Worm (Caenorhabditis elegans) whole organism, L4 larva: ENCODE results near the gene smg-9.

Source experiments
- F10B5.3 ChIP-seq: sonication (generic microtip); optimal IDR thresholded peaks from 2 replicates; lab custom pipeline; 2016; ENCODE audit warnings: mild to moderate bottlenecking, missing genetic modification characterization, missing compliant biosample characterization
- F26F4.8 ChIP-seq: fragments of 200-800 bp; sonication (Bioruptor generic); conservative IDR thresholded peaks from 2 replicates; pipeline ENCODE4 v1.3.6; 2022; ENCODE audit warnings: missing genetic modification characterization, missing compliant biosample characterization
- F49E8.2 ChIP-seq: sonication (generic microtip); optimal IDR thresholded peaks from 2 replicates; lab custom pipeline; 2016; ENCODE audit warnings: missing compliant biosample characterization, mild to moderate bottlenecking, missing genetic modification characterization, borderline replicate concordance
- R02D3.7 ChIP-seq: fragments of 150-350 bp; sonication (generic microtip); optimal IDR thresholded peaks from 3 replicates; lab custom pipeline; 2014; ENCODE audit warnings: missing biosample characterization, missing genetic modification characterization
- ama-1 ChIP-seq: fragments of 150-350 bp; optimal IDR thresholded peaks from 2 replicates; lab custom pipeline; 2014; ENCODE audit warnings: inconsistent platforms, mixed read lengths
- arid-1 ChIP-seq: fragments of 200-800 bp; sonication (Bioruptor generic); conservative IDR thresholded peaks from 2 replicates; pipeline ENCODE4 v1.3.6; 2022; ENCODE audit warnings: missing genetic modification reagents, missing genetic modification characterization, missing compliant biosample characterization
- attf-4 ChIP-seq: sonication (generic microtip); optimal IDR thresholded peaks from 3 replicates; lab custom pipeline; 2017; ENCODE audit warnings: missing biosample characterization, missing genetic modification characterization
- ceh-20 ChIP-seq: fragments of 200-800 bp; sonication (Bioruptor generic); IDR thresholded peaks from 2 replicates; pipeline ENCODE4 v1.3.6; 2022; ENCODE audit warnings: missing genetic modification reagents, missing genetic modification characterization, missing compliant biosample characterization
- ceh-82 ChIP-seq: sonication (generic microtip); optimal IDR thresholded peaks from 2 replicates; lab custom pipeline; 2017; ENCODE audit warnings: missing biosample characterization, missing genetic modification characterization
- ctbp-1 ChIP-seq: fragments of 200-800 bp; sonication (Bioruptor generic); IDR thresholded peaks from 2 replicates; pipeline ENCODE4 v1.3.6; 2022; ENCODE audit warnings: missing genetic modification reagents, missing genetic modification characterization, missing compliant biosample characterization
- daf-16 ChIP-seq, 3 experiments: sonication (generic microtip); optimal IDR thresholded peaks; 2 replicates each; lab custom pipeline; 2016 to 2017; ENCODE audit warnings: missing genetic modification characterization in 3 of 3, missing genetic modification reagents in 3 of 3, mild to moderate bottlenecking in 2 of 3, missing compliant biosample characterization in 2 of 3, missing biosample characterization in 1 of 3, moderate library complexity in 1 of 3
- daf-8 ChIP-seq: fragments of 200-800 bp; sonication (Bioruptor generic); IDR thresholded peaks from 2 replicates; pipeline ENCODE4 v1.3.6; 2022; ENCODE audit warnings: missing genetic modification characterization, missing compliant biosample characterization
- dmd-6 ChIP-seq: fragments of 200-800 bp; sonication (Bioruptor generic); IDR thresholded peaks from 2 replicates; pipeline ENCODE4 v1.3.6; 2022; ENCODE audit warnings: missing genetic modification reagents, missing genetic modification characterization, missing compliant biosample characterization
- dmd-8 ChIP-seq: fragments of 200-800 bp; sonication (Bioruptor generic); IDR thresholded peaks from 2 replicates; pipeline ENCODE4 v1.3.6; 2022; ENCODE audit warnings: missing genetic modification characterization, missing compliant biosample characterization
- duxl-1 ChIP-seq: sonication (generic microtip); optimal IDR thresholded peaks from 2 replicates; lab custom pipeline; 2016; ENCODE audit warnings: mild to moderate bottlenecking, missing genetic modification characterization, moderate library complexity, missing compliant biosample characterization; ENCODE audit not compliant: poor library complexity
- dve-1 ChIP-seq: sonication (generic microtip); optimal IDR thresholded peaks from 2 replicates; lab custom pipeline; 2017; ENCODE audit warnings: antibody characterized with exemption, mild to moderate bottlenecking, missing genetic modification characterization, missing compliant biosample characterization; ENCODE audit not compliant: insufficient read depth
- egl-27 ChIP-seq: sonication (generic microtip); optimal IDR thresholded peaks from 3 replicates; lab custom pipeline; 2017; ENCODE audit warnings: missing biosample characterization, missing genetic modification reagents, missing genetic modification characterization
- fkh-10 ChIP-seq: fragments of 150-350 bp; optimal IDR thresholded peaks from 2 replicates; lab custom pipeline; 2014; ENCODE audit warnings: missing biosample characterization, missing genetic modification reagents, missing genetic modification characterization
- fos-1 ChIP-seq: fragments of 150-350 bp; optimal IDR thresholded peaks from 2 replicates; lab custom pipeline; 2014; ENCODE audit warnings: missing biosample characterization, missing genetic modification characterization
- gei-8 ChIP-seq: fragments of 200-800 bp; sonication (Bioruptor generic); optimal IDR thresholded peaks from 2 replicates; lab custom pipeline; 2018; ENCODE audit warnings: mild to moderate bottlenecking, missing genetic modification characterization, missing compliant biosample characterization
- hif-1 ChIP-seq, 2 experiments: sonication (generic microtip); optimal IDR thresholded peaks; 2 replicates each; lab custom pipeline; 2016 to 2017; ENCODE audit warnings: missing compliant biosample characterization in 2 of 2, missing genetic modification characterization in 2 of 2, missing genetic modification reagents in 2 of 2, missing genotype in 2 of 2, mild to moderate bottlenecking in 1 of 2
- lin-29 ChIP-seq: fragments of 200-800 bp; sonication (Bioruptor generic); IDR thresholded peaks from 2 replicates; pipeline ENCODE4 v1.3.6; 2022; ENCODE audit warnings: missing genetic modification reagents, missing genetic modification characterization, missing compliant biosample characterization
- lsy-2 ChIP-seq, 2 experiments: fragments of 150-350 bp in 1 of 2; sonication (generic microtip) in 1 of 2; optimal IDR thresholded peaks; 2 replicates each; lab custom pipeline; 2014 to 2017; ENCODE audit warnings: missing biosample characterization in 2 of 2, missing genetic modification characterization in 2 of 2
- mdl-1 ChIP-seq, 2 experiments: fragments of 150-350 bp in 1 of 2; sonication (generic microtip) in 1 of 2; optimal IDR thresholded peaks; 2 replicates each; lab custom pipeline; 2014 to 2017; ENCODE audit warnings: missing biosample characterization in 2 of 2, missing genetic modification characterization in 2 of 2
- mdt-29 ChIP-seq: fragments of 200-800 bp; sonication (Bioruptor generic); IDR thresholded peaks from 2 replicates; pipeline ENCODE4 v1.3.6; 2022; ENCODE audit warnings: missing genetic modification reagents, missing genetic modification characterization, missing compliant biosample characterization
- mes-2 ChIP-seq: sonication (generic microtip); optimal IDR thresholded peaks from 2 replicates; lab custom pipeline; 2016; ENCODE audit warnings: missing genotype, mild to moderate bottlenecking, missing genetic modification characterization, missing compliant biosample characterization; ENCODE audit not compliant: poor library complexity, severe bottlenecking
- nhr-10 ChIP-seq: fragments of 150-350 bp; optimal IDR thresholded peaks from 2 replicates; lab custom pipeline; 2014; ENCODE audit warnings: missing biosample characterization, missing genetic modification characterization
- nhr-102 ChIP-seq: sonication (generic microtip); optimal IDR thresholded peaks from 2 replicates; lab custom pipeline; 2016; ENCODE audit warnings: mild to moderate bottlenecking, missing genetic modification characterization, moderate library complexity, missing compliant biosample characterization
- nhr-25 ChIP-seq: sonication (generic microtip); optimal IDR thresholded peaks from 2 replicates; lab custom pipeline; 2017; ENCODE audit warnings: missing genetic modification characterization, mild to moderate bottlenecking, missing compliant biosample characterization, antibody characterized with exemption, moderate library complexity, borderline replicate concordance; ENCODE audit not compliant: insufficient read depth
- nhr-28 ChIP-seq: fragments of 150-350 bp; optimal IDR thresholded peaks from 2 replicates; lab custom pipeline; 2014; ENCODE audit warnings: missing biosample characterization, missing genetic modification characterization
- nhr-42 ChIP-seq: fragments of 200-800 bp; sonication (Bioruptor generic); IDR thresholded peaks from 2 replicates; pipeline ENCODE4 v1.3.6; 2022; ENCODE audit warnings: missing genetic modification characterization, missing compliant biosample characterization
- nhr-48 ChIP-seq: sonication (generic microtip); optimal IDR thresholded peaks from 2 replicates; lab custom pipeline; 2016; ENCODE audit warnings: mild to moderate bottlenecking, missing genetic modification characterization, missing compliant biosample characterization
- nhr-6 ChIP-seq: fragments of 150-350 bp; optimal IDR thresholded peaks from 2 replicates; lab custom pipeline; 2014; ENCODE audit warnings: missing biosample characterization, missing genetic modification characterization
- nhr-76 ChIP-seq: fragments of 150-350 bp; optimal IDR thresholded peaks from 2 replicates; lab custom pipeline; 2014; ENCODE audit warnings: missing biosample characterization, missing genetic modification characterization
- nhr-77 ChIP-seq: fragments of 150-350 bp; optimal IDR thresholded peaks from 2 replicates; lab custom pipeline; 2014; ENCODE audit warnings: missing biosample characterization, missing genetic modification characterization
- pha-4 ChIP-seq, 2 experiments: fragments of 150-350 bp in 1 of 2; fragments of 200-800 bp in 1 of 2; sonication (Bioruptor generic) in 1 of 2; IDR thresholded peaks in 1 of 2; optimal IDR thresholded peaks in 1 of 2; 2 replicates each; pipeline versions ENCODE4 v1.3.6 to Lab custom; 2014 to 2022; ENCODE audit warnings: missing genetic modification characterization in 2 of 2, missing genetic modification reagents in 2 of 2, missing biosample characterization in 1 of 2, missing compliant biosample characterization in 1 of 2
- rbr-2 ChIP-seq: sonication (generic microtip); optimal IDR thresholded peaks from 2 replicates; lab custom pipeline; 2016; ENCODE audit warnings: missing genotype, missing genetic modification characterization, missing compliant biosample characterization
- set-16 ChIP-seq: fragments of 200-800 bp; sonication (Bioruptor generic); IDR thresholded peaks from 2 replicates; pipeline ENCODE4 v1.3.6; 2022; ENCODE audit warnings: missing genetic modification reagents, missing genetic modification characterization, missing compliant biosample characterization
- skn-1 ChIP-seq: fragments of 150-350 bp; optimal IDR thresholded peaks from 2 replicates; lab custom pipeline; 2014; ENCODE audit warnings: missing biosample characterization, missing genetic modification characterization
- snpc-1.2 ChIP-seq: fragments of 200-800 bp; sonication (Bioruptor generic); IDR thresholded peaks from 2 replicates; pipeline ENCODE4 v1.3.6; 2022; ENCODE audit warnings: missing genetic modification reagents, missing genetic modification characterization, missing compliant biosample characterization
- snpc-4 ChIP-seq: fragments of 150-350 bp; optimal IDR thresholded peaks from 2 replicates; lab custom pipeline; 2014; ENCODE audit warnings: missing biosample characterization, missing genetic modification characterization
- spr-1 ChIP-seq: sonication (generic microtip); optimal IDR thresholded peaks from 2 replicates; lab custom pipeline; 2016; ENCODE audit warnings: mild to moderate bottlenecking, missing genetic modification characterization, missing compliant biosample characterization
- spr-3 ChIP-seq: fragments of 200-800 bp; sonication (Bioruptor generic); optimal IDR thresholded peaks from 2 replicates; lab custom pipeline; 2018; ENCODE audit warnings: mild to moderate bottlenecking, missing genetic modification characterization, missing compliant biosample characterization
- tag-97 ChIP-seq: fragments of 200-800 bp; sonication (Bioruptor generic); IDR thresholded peaks from 2 replicates; pipeline ENCODE4 v1.3.6; 2022; ENCODE audit warnings: missing genetic modification characterization, missing compliant biosample characterization
- tra-1 ChIP-seq: fragments of 200-800 bp; sonication (Bioruptor generic); IDR thresholded peaks from 2 replicates; pipeline ENCODE4 v1.3.6; 2022; ENCODE audit warnings: missing genetic modification reagents, missing genetic modification characterization, missing compliant biosample characterization
- vab-7 ChIP-seq: fragments of 200-800 bp; sonication (Bioruptor generic); IDR thresholded peaks from 2 replicates; pipeline ENCODE4 v1.3.6; 2022; ENCODE audit warnings: missing genetic modification reagents, missing genetic modification characterization, missing compliant biosample characterization
- zag-1 ChIP-seq: fragments of 150-350 bp; optimal IDR thresholded peaks from 2 replicates; lab custom pipeline; 2014; ENCODE audit warnings: missing biosample characterization, missing genetic modification characterization
- ztf-7 ChIP-seq: fragments of 150-350 bp; optimal IDR thresholded peaks from 2 replicates; lab custom pipeline; 2014; ENCODE audit warnings: missing biosample characterization, missing genetic modification characterization

Gene smg-9

DNA sequence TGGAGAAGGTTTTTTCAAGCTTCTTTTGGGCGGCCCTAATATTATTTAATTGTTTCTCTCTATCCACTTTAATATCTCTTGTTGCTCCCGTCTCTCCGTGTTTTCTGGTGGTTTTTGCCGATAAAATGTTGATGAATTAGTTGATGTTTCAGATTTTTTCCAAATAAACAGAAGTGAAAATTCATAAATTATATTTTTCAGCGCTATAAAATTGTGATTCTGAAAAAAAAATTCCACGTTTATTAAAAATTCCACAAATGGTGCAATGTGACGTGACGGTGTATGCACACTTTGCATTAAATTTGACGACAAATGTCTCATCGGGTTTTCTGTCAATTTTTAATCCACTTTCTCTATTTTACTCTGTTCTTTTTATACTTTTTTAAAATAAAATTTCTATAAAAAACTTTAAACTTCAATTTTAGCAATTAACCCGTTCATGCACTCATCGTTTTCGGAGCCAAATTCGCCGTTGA lies 45.4 kb upstream of the smg-9 start, which contains the start of gene tbc-20 (continued):
- peak; percentile 9 for TF ChIP-seq nhr-102
- TF ChIP-seq F49E8.2 (tag; lab: Kevin White, UChicago), result peak; percentile 39
- TF ChIP-seq snpc-1.2, result no peak
- TF ChIP-seq nhr-76 (tag; lab: Kevin White, UChicago), result peak; percentile 23
- no peak for TF ChIP-seq nhr-42 (GFP tag; lab: Robert Waterston, UW)
- no peak for TF ChIP-seq nhr-10 (tag; lab: Kevin White, UChicago)
- no peak for TF ChIP-seq snpc-4 (tag; lab: Kevin White, UChicago)
- no peak for TF ChIP-seq spr-3 (GFP tag; lab: Kevin White, UChicago)
- TF ChIP-seq mes-2, result peak; percentile 64
- no peak for TF ChIP-seq nhr-28 (tag; lab: Kevin White, UChicago)
- TF ChIP-seq lsy-2 (tag; optimal IDR thresholded peaks at IDR 0.05; lab: Kevin White, UChicago), result peak in 1 of 2 experiments; percentile 71
- no peak for TF ChIP-seq daf-8
- no peak for TF ChIP-seq dve-1 (tag; lab: Kevin White, UChicago)
- TF ChIP-seq nhr-6, result no peak
- TF ChIP-seq duxl-1 (tag; lab: Kevin White, UChicago), result no peak
- TF ChIP-seq nhr-77, result no peak
- no peak for TF ChIP-seq lin-29 (GFP tag; lab: Robert Waterston, UW)
- TF ChIP-seq fkh-10 (GFP tag; lab: Kevin White, UChicago), result no peak
- TF ChIP-seq spr-1 (tag; lab: Kevin White, UChicago), result no peak
- TF ChIP-seq rbr-2, result no peak
- TF ChIP-seq arid-1 (GFP tag; lab: Robert Waterston, UW), result no peak
- no peak for TF ChIP-seq nhr-25 (tag; lab: Kevin White, UChicago)
- no peak for TF ChIP-seq set-16
- no peak for TF ChIP-seq ceh-82
- TF ChIP-seq hif-1 (tag; optimal IDR thresholded peaks at IDR 0.05; lab: Kevin White, UChicago), result no peak

DNA sequence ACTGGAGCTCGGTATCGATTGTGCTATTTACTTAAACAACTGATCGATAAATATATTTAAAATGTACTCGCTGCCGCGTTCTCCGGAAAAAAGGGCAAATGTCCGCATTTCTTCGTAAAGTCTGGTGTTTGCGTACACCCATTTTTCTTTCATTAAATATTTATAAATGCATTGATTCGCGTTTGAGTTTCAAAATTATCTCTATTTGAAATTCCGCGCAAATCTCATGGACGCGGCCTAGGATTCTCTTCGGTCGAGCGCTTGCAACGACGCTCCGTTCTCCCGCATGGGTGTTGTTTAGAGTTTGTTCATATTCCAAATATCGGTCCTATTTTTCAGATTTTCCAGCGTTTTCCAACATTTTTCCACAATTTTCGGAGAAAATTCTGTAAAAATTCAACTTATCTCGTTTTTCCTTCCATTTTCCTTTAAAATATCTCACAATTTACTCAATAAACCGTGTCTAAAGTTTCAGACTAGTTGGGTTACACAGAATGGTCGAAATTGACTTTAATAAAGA lies 42.3 kb upstream of the smg-9 start, which contains the start of gene eif-3.B:
Gene eif-3.B (plus strand): TSS at position 470 of the 520 bp plus-strand sequence.
- TF ChIP-seq nhr-76 (tag; lab: Kevin White, UChicago) (no peak), F26F4.8 (GFP tag; lab: Robert Waterston, UW) (no peak), arid-1 (GFP tag; lab: Robert Waterston, UW) (0 out of 2 replicates have a peak, but pooled peaks have one; percentile 53), pha-4 (GFP tag; IDR thresholded peaks at IDR 0.05; lab: Robert Waterston, UW) (peak; percentile 59; the same call in 1 of the 2 replicates), pha-4 (tag; optimal IDR thresholded peaks at IDR 0.05; lab: Kevin White, UChicago) (peak; percentile 69), dmd-6 (GFP tag; lab: Robert Waterston, UW) (peak; percentile 77), dmd-8 (GFP tag; lab: Robert Waterston, UW) (no peak), tag-97 (no peak), gei-8 (GFP tag; lab: Kevin White, UChicago) (no peak), dve-1 (tag; lab: Kevin White, UChicago) (peak; percentile 97), egl-27 (tag; lab: Kevin White, UChicago) (no peak), fos-1 (no peak), attf-4 (tag; lab: Kevin White, UChicago) (no peak), mdl-1 (tag; optimal IDR thresholded peaks at IDR 0.05; lab: Kevin White, UChicago) (peak in 1 of 2 experiments; percentile 21), zag-1 (no peak), nhr-25 (tag; lab: Kevin White, UChicago) (peak; percentile 58), nhr-48 (peak; percentile 63), R02D3.7 (tag; lab: Kevin White, UChicago) (no peak), daf-8 (no peak), vab-7 (GFP tag; lab: Robert Waterston, UW) (peak; percentile 36; the same call in 1 of the 2 replicates), skn-1 (tag; lab: Kevin White, UChicago) (no peak), F10B5.3 (peak; percentile 72), daf-16 (GFP tag; optimal IDR thresholded peaks at IDR 0.05; lab: Kevin White, UChicago) (peak in 1 of 2 experiments; percentile 72), daf-16 (tag; optimal IDR thresholded peaks at IDR 0.05; lab: Kevin White, UChicago) (peak; percentile 46), tra-1 (GFP tag; lab: Robert Waterston, UW) (no peak), ama-1 (no peak), ztf-7 (tag; lab: Kevin White, UChicago) (peak; percentile 81), mdt-29 (GFP tag; lab: Robert Waterston, UW) (no peak), ctbp-1 (GFP tag; lab: Robert Waterston, UW) (peak; percentile 75), ceh-20 (GFP tag; lab: Robert Waterston, UW) (peak; percentile 72; the same call in 1 of the 2 replicates), mes-2 (peak; percentile 100)
